Fruit fly (Drosophila melanogaster) whole organism, embryonic: ENCODE results near the gene CG3301.

Source experiments
- Ada2b ChIP-seq: fragments of 200-800 bp; sonication (Bioruptor generic); IDR thresholded peaks from 2 replicates; pipeline ENCODE4 v1.3.6; 2022; ENCODE audit warnings: missing biosample characterization, missing genetic modification characterization
- MESR4 ChIP-seq: fragments of 200-800 bp; sonication (Bioruptor generic); optimal IDR thresholded peaks from 2 replicates; lab custom pipeline; 2018; ENCODE audit warnings: missing biosample characterization, mild to moderate bottlenecking, missing genetic modification characterization, moderate library complexity
- ash1 ChIP-seq: fragments of 200-800 bp; sonication (Bioruptor generic); optimal IDR thresholded peaks from 2 replicates; lab custom pipeline; 2018; ENCODE audit warnings: missing biosample characterization, mild to moderate bottlenecking, missing genetic modification characterization
- kni ChIP-seq: fragments of 200-800 bp; sonication (Bioruptor generic); optimal IDR thresholded peaks from 3 replicates; lab custom pipeline; 2017; ENCODE audit warnings: mild to moderate bottlenecking, missing biosample characterization, missing genetic modification reagents, missing genetic modification characterization

dm6 chr3R:21273427-21274038, 2.5 kb downstream of the CG3301 start, which contains the start of gene CG3308:
- peak; percentile 76 for TF ChIP-seq MESR4
- no peak for TF ChIP-seq ash1 (GFP tag; lab: Kevin White, UChicago)
- no peak for TF ChIP-seq kni
- no peak for TF ChIP-seq Ada2b
